Worm (Caenorhabditis elegans) whole organism, young adult: ENCODE results near the gene Y50D4C.3.
A peak's percentile ranks its signal among the peaks of the same experiment; 100 is the strongest.

Experiments
- B0035.1 ChIP-seq: sonication (generic microtip); optimal IDR thresholded peaks from 2 replicates; lab custom pipeline; 2016; ENCODE audit warnings: missing genetic modification characterization, mild to moderate bottlenecking, missing compliant biosample characterization, missing genotype, missing genetic modification reagents
- B0261.1 ChIP-seq: sonication (generic microtip); optimal IDR thresholded peaks from 2 replicates; lab custom pipeline; 2016; ENCODE audit warnings: mild to moderate bottlenecking, missing genetic modification characterization, moderate library complexity, missing compliant biosample characterization
- C17E4.6 ChIP-seq: fragments of 200-800 bp; sonication (Bioruptor generic); IDR thresholded peaks from 2 replicates; pipeline ENCODE4 v1.3.6; 2022; ENCODE audit warnings: missing genetic modification reagents, missing genetic modification characterization, missing compliant biosample characterization
- F22D6.2 ChIP-seq: sonication (generic microtip); optimal IDR thresholded peaks from 2 replicates; lab custom pipeline; 2016; ENCODE audit warnings: mild to moderate bottlenecking, missing genetic modification characterization, missing compliant biosample characterization
- F23B12.7 ChIP-seq: sonication (generic microtip); optimal IDR thresholded peaks from 2 replicates; lab custom pipeline; 2017; ENCODE audit warnings: missing genetic modification characterization, mild to moderate bottlenecking, missing compliant biosample characterization, antibody characterized with exemption, moderate library complexity; ENCODE audit not compliant: insufficient read depth
- F33H1.4 ChIP-seq: fragments of 200-800 bp; sonication (Bioruptor generic); IDR thresholded peaks from 2 replicates; pipeline ENCODE4 v1.3.6; 2022; ENCODE audit warnings: missing genetic modification reagents, missing genetic modification characterization, missing compliant biosample characterization
- F37B4.10 ChIP-seq: fragments of 200-800 bp; sonication (Bioruptor generic); IDR thresholded peaks from 2 replicates; pipeline ENCODE4 v1.3.6; 2022; ENCODE audit warnings: missing genetic modification characterization, missing compliant biosample characterization
- F39B2.1 ChIP-seq: fragments of 200-800 bp; sonication (Bioruptor generic); IDR thresholded peaks from 2 replicates; pipeline ENCODE4 v1.3.6; 2022; ENCODE audit warnings: missing genetic modification reagents, missing genetic modification characterization, missing compliant biosample characterization
- K12H6.12 ChIP-seq: fragments of 200-800 bp; sonication (Bioruptor generic); optimal IDR thresholded peaks from 2 replicates; lab custom pipeline; 2018; ENCODE audit warnings: mild to moderate bottlenecking, missing genetic modification characterization, missing compliant biosample characterization
- Y53F4B.3 ChIP-seq: fragments of 200-800 bp; sonication (Bioruptor generic); IDR thresholded peaks from 2 replicates; pipeline ENCODE4 v1.3.6; 2022; ENCODE audit warnings: missing genetic modification reagents, missing genetic modification characterization, missing compliant biosample characterization
- Y53G8AR.9 ChIP-seq: fragments of 200-800 bp; sonication (Bioruptor generic); conservative IDR thresholded peaks from 2 replicates; pipeline ENCODE4 v1.3.6; 2022; ENCODE audit warnings: missing genetic modification reagents, missing genetic modification characterization, missing compliant biosample characterization
- ZK185.1 ChIP-seq: sonication (generic microtip); optimal IDR thresholded peaks from 2 replicates; lab custom pipeline; 2016; ENCODE audit warnings: mild to moderate bottlenecking, missing genetic modification characterization, missing compliant biosample characterization; ENCODE audit not compliant: poor library complexity, severe bottlenecking
- cebp-1 ChIP-seq, 2 experiments: fragments of 200-800 bp in 1 of 2; sonication (Bioruptor generic) in 1 of 2; sonication (generic microtip) in 1 of 2; IDR thresholded peaks in 1 of 2; optimal IDR thresholded peaks in 1 of 2; 2 replicates each; pipeline versions ENCODE4 v1.3.6 to Lab custom; 2017 to 2022; ENCODE audit warnings: missing compliant biosample characterization in 2 of 2, missing genetic modification characterization in 2 of 2, mild to moderate bottlenecking in 1 of 2, missing genetic modification reagents in 1 of 2, moderate library complexity in 1 of 2
- ceh-79 ChIP-seq: sonication (generic microtip); optimal IDR thresholded peaks from 2 replicates; lab custom pipeline; 2017; ENCODE audit warnings: mild to moderate bottlenecking, missing genetic modification characterization, missing compliant biosample characterization
- die-1 ChIP-seq: sonication (generic microtip); optimal IDR thresholded peaks from 2 replicates; lab custom pipeline; 2016; ENCODE audit warnings: missing genotype, mild to moderate bottlenecking, missing genetic modification characterization, missing compliant biosample characterization
- dpff-1 ChIP-seq: sonication (generic microtip); optimal IDR thresholded peaks from 2 replicates; lab custom pipeline; 2017; ENCODE audit warnings: mild to moderate bottlenecking, missing genetic modification characterization, missing compliant biosample characterization
- dpl-1 ChIP-seq: fragments of 150-350 bp; optimal IDR thresholded peaks from 2 replicates; lab custom pipeline; 2014; ENCODE audit warnings: missing biosample characterization, missing genetic modification reagents, missing genetic modification characterization
- egl-44 ChIP-seq: fragments of 200-800 bp; sonication (Bioruptor generic); IDR thresholded peaks from 2 replicates; pipeline ENCODE4 v1.3.6; 2022; ENCODE audit warnings: missing genetic modification reagents, missing genetic modification characterization, missing compliant biosample characterization
- egrh-3 ChIP-seq: fragments of 200-800 bp; sonication (Bioruptor generic); IDR thresholded peaks from 2 replicates; pipeline ENCODE4 v1.3.6; 2022; ENCODE audit warnings: missing genetic modification reagents, missing genetic modification characterization, missing compliant biosample characterization
- let-526 ChIP-seq: fragments of 200-800 bp; sonication (Bioruptor generic); IDR thresholded peaks from 2 replicates; pipeline ENCODE4 v1.3.6; 2022; ENCODE audit warnings: missing genetic modification reagents, missing genetic modification characterization, missing compliant biosample characterization
- let-607 ChIP-seq, 2 experiments: fragments of 200-800 bp in 1 of 2; sonication (Bioruptor generic) in 1 of 2; sonication (generic microtip) in 1 of 2; optimal IDR thresholded peaks; 2 replicates each; lab custom pipeline; 2016 to 2018; ENCODE audit warnings: mild to moderate bottlenecking in 2 of 2, missing compliant biosample characterization in 2 of 2, missing genetic modification characterization in 2 of 2, moderate library complexity in 2 of 2, missing genotype in 1 of 2
- lir-1 ChIP-seq: fragments of 200-800 bp; sonication (Bioruptor generic); conservative IDR thresholded peaks from 2 replicates; pipeline ENCODE4 v1.3.6; 2022; ENCODE audit warnings: missing genetic modification reagents, missing genetic modification characterization, missing compliant biosample characterization
- lsl-1 ChIP-seq: fragments of 200-800 bp; sonication (Bioruptor generic); optimal IDR thresholded peaks from 2 replicates; lab custom pipeline; 2018; ENCODE audit warnings: mild to moderate bottlenecking, missing genetic modification characterization, moderate library complexity, missing compliant biosample characterization
- madf-10 ChIP-seq: sonication (generic microtip); optimal IDR thresholded peaks from 2 replicates; lab custom pipeline; 2016; ENCODE audit warnings: mild to moderate bottlenecking, missing genetic modification characterization, missing compliant biosample characterization
- madf-6 ChIP-seq: fragments of 200-800 bp; sonication (Bioruptor generic); IDR thresholded peaks from 2 replicates; pipeline ENCODE4 v1.3.6; 2022; ENCODE audit warnings: missing genetic modification reagents, missing genetic modification characterization, missing compliant biosample characterization
- madf-8 ChIP-seq: fragments of 200-800 bp; sonication (Bioruptor generic); conservative IDR thresholded peaks from 2 replicates; pipeline ENCODE4 v1.3.6; 2022; ENCODE audit warnings: missing genetic modification reagents, missing genetic modification characterization, missing compliant biosample characterization
- mcd-1 ChIP-seq: fragments of 200-800 bp; sonication (Bioruptor generic); IDR thresholded peaks from 2 replicates; pipeline ENCODE4 v1.3.6; 2022; ENCODE audit warnings: missing genetic modification reagents, missing genetic modification characterization, missing compliant biosample characterization
- mes-4 ChIP-seq: sonication (generic microtip); optimal IDR thresholded peaks from 2 replicates; lab custom pipeline; 2016; ENCODE audit warnings: missing genotype, missing genetic modification characterization, missing compliant biosample characterization
- nfya-1 ChIP-seq: sonication (generic microtip); optimal IDR thresholded peaks from 2 replicates; lab custom pipeline; 2017; ENCODE audit warnings: antibody characterized with exemption, missing compliant biosample characterization, missing genetic modification characterization, borderline replicate concordance; ENCODE audit not compliant: insufficient read depth
- nfyb-1 ChIP-seq: fragments of 200-800 bp; sonication (Bioruptor generic); IDR thresholded peaks from 2 replicates; pipeline ENCODE4 v1.3.6; 2022; ENCODE audit warnings: missing genetic modification reagents, missing genetic modification characterization, missing compliant biosample characterization
- nhr-80 ChIP-seq: sonication (generic microtip); optimal IDR thresholded peaks from 2 replicates; lab custom pipeline; 2016; ENCODE audit warnings: missing genetic modification characterization, missing compliant biosample characterization
- pbrm-1 ChIP-seq: fragments of 200-800 bp; sonication (Bioruptor generic); IDR thresholded peaks from 2 replicates; pipeline ENCODE4 v1.3.6; 2022; ENCODE audit warnings: missing genetic modification reagents, missing genetic modification characterization, missing compliant biosample characterization
- rec-8 ChIP-seq, 2 experiments: sonication (generic microtip); optimal IDR thresholded peaks; 2 replicates each; lab custom pipeline; 2016; ENCODE audit warnings: mild to moderate bottlenecking in 2 of 2, missing genetic modification characterization in 2 of 2, missing genetic modification reagents in 2 of 2, missing genotype in 2 of 2, missing biosample characterization in 1 of 2, missing compliant biosample characterization in 1 of 2, moderate library complexity in 1 of 2
- rpc-1 ChIP-seq, 2 experiments: fragments of 150-350 bp in 1 of 2; sonication (generic microtip) in 1 of 2; optimal IDR thresholded peaks; 2 replicates each; lab custom pipeline; 2014 to 2018; ENCODE audit warnings: missing biosample characterization in 1 of 2, missing genetic modification characterization in 1 of 2, missing genetic modification reagents in 1 of 2, missing genotype in 1 of 2
- sdz-38 ChIP-seq: sonication (generic microtip); optimal IDR thresholded peaks from 2 replicates; lab custom pipeline; 2016; ENCODE audit warnings: missing genotype, missing genetic modification characterization, missing compliant biosample characterization
- snpc-3.4 ChIP-seq: sonication (generic microtip); optimal IDR thresholded peaks from 2 replicates; lab custom pipeline; 2017; ENCODE audit warnings: missing genetic modification characterization, mild to moderate bottlenecking, missing compliant biosample characterization, antibody characterized with exemption, moderate library complexity, missing genotype, missing genetic modification reagents
- zfh-2 ChIP-seq: fragments of 200-800 bp; sonication (Bioruptor generic); conservative IDR thresholded peaks from 2 replicates; pipeline ENCODE4 v1.3.6; 2022; ENCODE audit warnings: missing genetic modification reagents, missing genetic modification characterization, missing compliant biosample characterization
- ztf-6 ChIP-seq: fragments of 200-800 bp; sonication (Bioruptor generic); IDR thresholded peaks from 2 replicates; pipeline ENCODE4 v1.3.6; 2022; ENCODE audit warnings: missing genetic modification reagents, missing genetic modification characterization, missing compliant biosample characterization

Gene Y50D4C.3

ce11 chrV:945828-946227 lies 784 bp upstream of the Y50D4C.3 start:
- TF ChIP-seq nfyb-1 (GFP tag; lab: Robert Waterston, UW) = peak; percentile 58; the same call in 1 of the 2 replicates
- TF ChIP-seq sdz-38 (tag; lab: Kevin White, UChicago) = no peak

- TF ChIP-seq madf-8 (GFP tag; lab: Robert Waterston, UW) (0 out of 2 replicates have a peak, but pooled peaks have one; percentile 11), zfh-2 (peak; percentile 91), egl-44 (GFP tag; lab: Robert Waterston, UW) (no peak), rpc-1 (optimal IDR thresholded peaks at IDR 0.05; lab: Kevin White, UChicago) (no peak), rpc-1 (tag; optimal IDR thresholded peaks at IDR 0.05; lab: Kevin White, UChicago) (no peak), egrh-3 (GFP tag; lab: Robert Waterston, UW) (peak; percentile 69; the same call in 1 of the 2 replicates)
Observed at ce11 chrV:942556-942955, 2.5 kb downstream of the Y50D4C.3 start.

- no peak for TF ChIP-seq C17E4.6
- TF ChIP-seq mes-4 (tag; lab: Kevin White, UChicago) = no peak
- TF ChIP-seq nfyb-1 (GFP tag; lab: Robert Waterston, UW) = peak; percentile 48; the same call in 1 of the 2 replicates
Observed at ce11 chrV:939341-939740, 5.7 kb downstream of the Y50D4C.3 start.

- no peak for TF ChIP-seq mes-4 (tag; lab: Kevin White, UChicago)
- no peak for TF ChIP-seq lir-1
- TF ChIP-seq nfya-1 = no peak
- no peak for TF ChIP-seq rec-8 (tag; optimal IDR thresholded peaks at IDR 0.05; lab: Kevin White, UChicago)
- TF ChIP-seq ZK185.1 (tag; lab: Kevin White, UChicago) = no peak
- TF ChIP-seq ztf-6 = no peak
- TF ChIP-seq lsl-1 = no peak
- no peak for TF ChIP-seq let-607 (tag; optimal IDR thresholded peaks at IDR 0.05; lab: Kevin White, UChicago)
- TF ChIP-seq B0261.1 (tag; lab: Kevin White, UChicago) = no peak
- TF ChIP-seq sdz-38 (tag; lab: Kevin White, UChicago) = no peak
- no peak for TF ChIP-seq nhr-80 (tag; lab: Kevin White, UChicago)
- no peak for TF ChIP-seq F39B2.1
- no peak for TF ChIP-seq F37B4.10
- no peak for TF ChIP-seq die-1 (tag; lab: Kevin White, UChicago)
- TF ChIP-seq Y53F4B.3 (GFP tag; lab: Robert Waterston, UW) = no peak
- no peak for TF ChIP-seq let-526 (GFP tag; lab: Robert Waterston, UW)
- TF ChIP-seq ceh-79 (tag; lab: Kevin White, UChicago) = no peak
- TF ChIP-seq F33H1.4 (GFP tag; lab: Robert Waterston, UW) = no peak
- TF ChIP-seq madf-6 = no peak
- no peak for TF ChIP-seq Y53G8AR.9 (GFP tag; lab: Robert Waterston, UW)
Observed at ce11 chrV:917488-917887, 27.6 kb downstream of the Y50D4C.3 start, which contains the start of gene H24K24.2. H24K24.2 (plus strand) TSS chrV:917788.

- TF ChIP-seq F37B4.10 (peak; percentile 92; the same call in 1 of the 2 replicates), pbrm-1 (GFP tag; lab: Robert Waterston, UW) (no peak)
Observed at ce11 chrV:915716-916115, 29.3 kb downstream of the Y50D4C.3 start.

- TF ChIP-seq lsl-1 (no peak), nfyb-1 (GFP tag; lab: Robert Waterston, UW) (no peak), let-526 (GFP tag; lab: Robert Waterston, UW) (no peak), K12H6.12 (tag; lab: Kevin White, UChicago) (no peak), mcd-1 (GFP tag; lab: Robert Waterston, UW) (no peak), cebp-1 (GFP tag; IDR thresholded peaks at IDR 0.05; lab: Robert Waterston, UW) (no peak), cebp-1 (tag; optimal IDR thresholded peaks at IDR 0.05; lab: Kevin White, UChicago) (no peak), sdz-38 (tag; lab: Kevin White, UChicago) (no peak), dpl-1 (GFP tag; lab: Kevin White, UChicago) (no peak), dpff-1 (tag; lab: Kevin White, UChicago) (no peak), F23B12.7 (tag; lab: Kevin White, UChicago) (no peak), B0261.1 (tag; lab: Kevin White, UChicago) (no peak), F37B4.10 (no peak), B0035.1 (tag; lab: Kevin White, UChicago) (no peak), snpc-3.4 (tag; lab: Kevin White, UChicago) (no peak), F22D6.2 (tag; lab: Kevin White, UChicago) (no peak), madf-10 (no peak)
Observed at ce11 chrV:911474-911873, 33.6 kb downstream of the Y50D4C.3 start, which contains the start of gene adh-5. adh-5 (plus strand) TSS chrV:911774.
